Worm (Caenorhabditis elegans) whole organism, L4/young adult: ENCODE data around the gene fbxa-39.

Experiments used
- W03F9.2 ChIP-seq: fragments of 150-350 bp; optimal IDR thresholded peaks from 2 replicates; lab custom pipeline; 2014; ENCODE audit warnings: missing biosample characterization, missing genetic modification characterization
- him-1 ChIP-seq: sonication (generic microtip); optimal IDR thresholded peaks from 2 replicates; lab custom pipeline; 2016; ENCODE audit warnings: missing genotype, missing genetic modification reagents, missing genetic modification characterization, missing compliant biosample characterization

DNA sequence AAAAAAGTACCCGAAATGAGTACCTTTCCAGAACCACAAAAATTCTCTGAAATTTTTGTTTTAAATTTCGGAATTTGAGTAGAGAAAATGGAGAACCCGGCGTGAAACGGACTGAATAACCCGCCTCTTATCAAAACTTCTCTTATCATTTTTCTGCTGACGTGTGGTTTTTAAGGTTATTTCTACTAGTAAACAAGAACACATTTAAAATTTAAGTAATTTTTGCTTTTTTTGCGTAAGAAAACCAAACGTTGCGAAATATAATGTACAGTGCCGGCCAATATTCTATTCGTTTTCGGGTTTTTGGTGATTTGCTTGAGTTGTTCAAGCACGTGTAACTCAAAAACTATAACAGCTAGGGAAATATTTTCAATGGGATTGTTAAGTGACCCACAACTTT is 38.2 kb downstream of the fbxa-39 start:
- TF ChIP-seq him-1 (tag; lab: Kevin White, UChicago) (no peak), W03F9.2 (no peak)
